Worm (Caenorhabditis elegans) whole organism, L2 larva: ENCODE results near the gene F46C5.6.

Experiments
- C34F6.9 ChIP-seq: fragments of 150-350 bp; optimal IDR thresholded peaks from 2 replicates; lab custom pipeline; 2014; ENCODE audit warnings: missing biosample characterization, missing genetic modification characterization
- F13H6.1 ChIP-seq: sonication (generic microtip); optimal IDR thresholded peaks from 2 replicates; lab custom pipeline; 2016; ENCODE audit warnings: missing genetic modification characterization, missing compliant biosample characterization
- Y55F3AM.14 ChIP-seq: fragments of 200-800 bp; sonication (Bioruptor generic); optimal IDR thresholded peaks from 2 replicates; lab custom pipeline; 2018; ENCODE audit warnings: mild to moderate bottlenecking, missing genetic modification characterization, missing compliant biosample characterization
- ZK546.5 ChIP-seq: sonication (generic microtip); optimal IDR thresholded peaks from 2 replicates; lab custom pipeline; 2017; ENCODE audit warnings: missing biosample characterization, missing genetic modification characterization
- aly-2 ChIP-seq: fragments of 150-350 bp; optimal IDR thresholded peaks from 2 replicates; lab custom pipeline; 2014; ENCODE audit warnings: missing biosample characterization, missing genetic modification characterization
- ama-1 ChIP-seq: fragments of 150-350 bp; optimal IDR thresholded peaks from 2 replicates; lab custom pipeline; 2018; ENCODE audit warnings: inconsistent platforms
- blmp-1 ChIP-seq: sonication (generic microtip); optimal IDR thresholded peaks from 2 replicates; lab custom pipeline; 2017; ENCODE audit warnings: missing genetic modification characterization, mild to moderate bottlenecking, missing compliant biosample characterization, antibody characterized with exemption, moderate library complexity; ENCODE audit not compliant: insufficient read depth
- ceh-82 ChIP-seq: fragments of 150-350 bp; optimal IDR thresholded peaks from 2 replicates; lab custom pipeline; 2014; ENCODE audit warnings: missing biosample characterization, missing genetic modification characterization
- crh-2 ChIP-seq: sonication (generic microtip); optimal IDR thresholded peaks from 2 replicates; lab custom pipeline; 2017; ENCODE audit warnings: missing biosample characterization, missing genetic modification characterization
- dmd-4 ChIP-seq: sonication (generic microtip); optimal IDR thresholded peaks from 2 replicates; lab custom pipeline; 2017; ENCODE audit warnings: missing biosample characterization, missing genetic modification characterization
- elt-3 ChIP-seq: sonication (generic microtip); optimal IDR thresholded peaks from 2 replicates; lab custom pipeline; 2017; ENCODE audit warnings: missing biosample characterization, missing genetic modification characterization
- fos-1 ChIP-seq: fragments of 150-350 bp; optimal IDR thresholded peaks from 2 replicates; lab custom pipeline; 2014; ENCODE audit warnings: missing biosample characterization, missing genetic modification characterization
- gmeb-1 ChIP-seq: fragments of 150-350 bp; optimal IDR thresholded peaks from 2 replicates; lab custom pipeline; 2014; ENCODE audit warnings: missing biosample characterization, missing genetic modification characterization
- lin-11 ChIP-seq: fragments of 150-350 bp; sonication (generic microtip); optimal IDR thresholded peaks from 2 replicates; lab custom pipeline; 2014; ENCODE audit warnings: missing biosample characterization, missing genetic modification characterization, inconsistent platforms, mixed read lengths
- lin-13 ChIP-seq: fragments of 150-350 bp; optimal IDR thresholded peaks from 2 replicates; lab custom pipeline; 2014; ENCODE audit warnings: missing biosample characterization, missing genetic modification reagents, missing genetic modification characterization
- lsy-2 ChIP-seq, 2 experiments: fragments of 150-350 bp in 1 of 2; sonication (generic microtip) in 1 of 2; optimal IDR thresholded peaks; 2 replicates each; lab custom pipeline; 2014 to 2017; ENCODE audit warnings: missing biosample characterization in 2 of 2, missing genetic modification characterization in 2 of 2
- mab-5 ChIP-seq: fragments of 150-350 bp; optimal IDR thresholded peaks from 2 replicates; lab custom pipeline; 2014; ENCODE audit warnings: missing biosample characterization, missing genetic modification characterization
- mdl-1 ChIP-seq, 2 experiments: fragments of 150-350 bp in 1 of 2; sonication (generic microtip) in 1 of 2; optimal IDR thresholded peaks; 2 replicates each; lab custom pipeline; 2017; ENCODE audit warnings: missing biosample characterization in 2 of 2, missing genetic modification characterization in 2 of 2
- nhr-10 ChIP-seq: sonication (generic microtip); optimal IDR thresholded peaks from 2 replicates; lab custom pipeline; 2017; ENCODE audit warnings: missing biosample characterization, missing genetic modification characterization
- nhr-12 ChIP-seq: fragments of 150-350 bp; optimal IDR thresholded peaks from 2 replicates; lab custom pipeline; 2014; ENCODE audit warnings: missing biosample characterization, missing genetic modification characterization
- nhr-129 ChIP-seq: fragments of 150-350 bp; optimal IDR thresholded peaks from 2 replicates; lab custom pipeline; 2014; ENCODE audit warnings: missing biosample characterization, missing genetic modification characterization
- nhr-23 ChIP-seq: fragments of 150-350 bp; optimal IDR thresholded peaks from 2 replicates; lab custom pipeline; 2014; ENCODE audit warnings: missing biosample characterization, missing genetic modification reagents, missing genetic modification characterization
- nhr-237 ChIP-seq: fragments of 150-350 bp; optimal IDR thresholded peaks from 2 replicates; lab custom pipeline; 2014; ENCODE audit warnings: missing biosample characterization, missing genetic modification characterization
- nhr-25 ChIP-seq: fragments of 150-350 bp; sonication (generic microtip); optimal IDR thresholded peaks from 3 replicates; lab custom pipeline; 2014; ENCODE audit warnings: missing biosample characterization, missing genetic modification characterization
- nhr-6 ChIP-seq: fragments of 150-350 bp; optimal IDR thresholded peaks from 2 replicates; lab custom pipeline; 2014; ENCODE audit warnings: missing biosample characterization, missing genetic modification characterization
- nhr-77 ChIP-seq: fragments of 150-350 bp; optimal IDR thresholded peaks from 2 replicates; lab custom pipeline; 2014; ENCODE audit warnings: missing biosample characterization, missing genetic modification characterization
- peb-1 ChIP-seq: fragments of 150-350 bp; optimal IDR thresholded peaks from 2 replicates; lab custom pipeline; 2014; ENCODE audit warnings: missing biosample characterization, missing genetic modification characterization
- sem-4 ChIP-seq: fragments of 150-350 bp; optimal IDR thresholded peaks from 2 replicates; lab custom pipeline; 2014; ENCODE audit warnings: missing biosample characterization, missing genetic modification reagents, missing genetic modification characterization
- skn-1 ChIP-seq: sonication (generic microtip); optimal IDR thresholded peaks from 2 replicates; lab custom pipeline; 2017; ENCODE audit warnings: missing biosample characterization, missing genetic modification characterization
- sma-9 ChIP-seq, 2 experiments: fragments of 150-350 bp in 1 of 2; sonication (generic microtip) in 1 of 2; optimal IDR thresholded peaks; 2 replicates each; lab custom pipeline; 2014 to 2016; ENCODE audit warnings: missing genetic modification characterization in 2 of 2, mild to moderate bottlenecking in 1 of 2, missing biosample characterization in 1 of 2, missing compliant biosample characterization in 1 of 2, missing genetic modification reagents in 1 of 2, moderate library complexity in 1 of 2
- snpc-4 ChIP-seq: fragments of 150-350 bp; optimal IDR thresholded peaks from 2 replicates; lab custom pipeline; 2014; ENCODE audit warnings: missing biosample characterization, missing genetic modification characterization
- unc-55 ChIP-seq: fragments of 150-350 bp; sonication (generic microtip); optimal IDR thresholded peaks from 3 replicates; lab custom pipeline; 2014; ENCODE audit warnings: missing biosample characterization, missing genetic modification reagents, missing genetic modification characterization
- zag-1 ChIP-seq: fragments of 150-350 bp; optimal IDR thresholded peaks from 2 replicates; lab custom pipeline; 2014; ENCODE audit warnings: missing biosample characterization, missing genetic modification characterization

Gene F46C5.6

ce11 chrII:8845932-8846331 is 1.6 kb upstream of the F46C5.6 start:
- TF ChIP-seq fos-1 (tag; lab: Kevin White, UChicago) = peak; percentile 18
- no peak for TF ChIP-seq aly-2
- TF ChIP-seq crh-2 = peak; percentile 25
- no peak for TF ChIP-seq mab-5
- no peak for TF ChIP-seq C34F6.9 (tag; lab: Kevin White, UChicago)
- TF ChIP-seq blmp-1 (tag; lab: Kevin White, UChicago) = peak; percentile 9
- TF ChIP-seq snpc-4 = no peak
- TF ChIP-seq nhr-237 = no peak
- peak; percentile 13 for TF ChIP-seq F13H6.1
- TF ChIP-seq sma-9 (GFP tag; optimal IDR thresholded peaks at IDR 0.05; lab: Kevin White, UChicago) = peak; percentile 50
- TF ChIP-seq sma-9 (tag; optimal IDR thresholded peaks at IDR 0.05; lab: Kevin White, UChicago) = no peak

DNA sequence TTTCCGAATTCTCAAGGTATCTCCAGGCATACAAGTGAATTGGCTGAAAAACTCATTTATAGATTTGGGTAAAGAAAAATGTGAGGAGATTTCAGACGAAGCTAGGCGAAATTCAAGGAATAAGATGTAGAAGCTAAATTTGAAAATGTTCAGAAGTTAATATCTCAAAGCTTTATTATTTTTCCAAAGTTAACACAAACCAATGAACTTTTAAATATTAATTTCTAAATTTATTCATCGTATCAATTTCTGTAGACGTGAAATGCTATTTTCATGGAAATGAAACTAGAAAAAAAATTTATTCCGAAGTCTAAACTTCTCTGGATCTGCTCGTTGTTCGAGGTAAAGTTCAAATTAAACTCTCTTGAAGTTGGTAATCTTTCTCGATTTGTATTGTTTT is 983 bp upstream of the F46C5.6 start, which contains the start of gene agxt-1:
Gene agxt-1, plus strand, starts transcription at position 301 of the 400 bp plus-strand sequence.
- TF ChIP-seq peb-1 (no peak), ceh-82 (no peak), nhr-77 (tag; lab: Kevin White, UChicago) (no peak)
- TF ChIP-seq, all 48 proteins: peak for 0

- no peak for TF ChIP-seq skn-1 (tag; lab: Kevin White, UChicago)
- TF ChIP-seq crh-2 = no peak
- TF ChIP-seq nhr-25 = no peak
- TF ChIP-seq lsy-2 (tag; optimal IDR thresholded peaks at IDR 0.05; lab: Kevin White, UChicago) = no peak
- no peak for TF ChIP-seq lin-13 (GFP tag; lab: Kevin White, UChicago)
- TF ChIP-seq nhr-23 = no peak
- TF ChIP-seq nhr-77 (tag; lab: Kevin White, UChicago) = no peak
- TF ChIP-seq sem-4 (tag; lab: Kevin White, UChicago) = no peak
- TF ChIP-seq aly-2 = no peak
- TF ChIP-seq gmeb-1 (tag; lab: Kevin White, UChicago) = no peak
- TF ChIP-seq nhr-129 (tag; lab: Kevin White, UChicago) = no peak
- no peak for TF ChIP-seq nhr-237
- TF ChIP-seq fos-1 (tag; lab: Kevin White, UChicago) = no peak
- TF ChIP-seq nhr-12 (tag; lab: Kevin White, UChicago) = no peak
- TF ChIP-seq lin-11 (tag; lab: Kevin White, UChicago) = no peak
- TF ChIP-seq sma-9 (GFP tag; optimal IDR thresholded peaks at IDR 0.05; lab: Kevin White, UChicago) = no peak
- no peak for TF ChIP-seq sma-9 (tag; optimal IDR thresholded peaks at IDR 0.05; lab: Kevin White, UChicago)
- TF ChIP-seq mdl-1 (tag; optimal IDR thresholded peaks at IDR 0.05; lab: Kevin White, UChicago) = no peak
- no peak for TF ChIP-seq blmp-1 (tag; lab: Kevin White, UChicago)
- TF ChIP-seq ama-1 (lab: Kevin White, UChicago) = no peak
- no peak for TF ChIP-seq nhr-6 (tag; lab: Kevin White, UChicago)
Observed at ce11 chrII:8839025-8839424, 5.3 kb downstream of the F46C5.6 start, which contains the start of gene F46C5.7. F46C5.7 (plus strand) TSS chrII:8839325.

ce11 chrII:8835857-8836256 is 8.5 kb downstream of the F46C5.6 start, which contains the start of gene F46C5.4:
F46C5.4 (plus strand) TSS chrII:8836078.
- TF ChIP-seq elt-3 = no peak
- TF ChIP-seq fos-1 (tag; lab: Kevin White, UChicago) = no peak
- TF ChIP-seq dmd-4 (tag; lab: Kevin White, UChicago) = no peak
- no peak for TF ChIP-seq zag-1 (tag; lab: Kevin White, UChicago)
- no peak for TF ChIP-seq sma-9 (GFP tag; optimal IDR thresholded peaks at IDR 0.05; lab: Kevin White, UChicago)
- no peak for TF ChIP-seq sma-9 (tag; optimal IDR thresholded peaks at IDR 0.05; lab: Kevin White, UChicago)
- TF ChIP-seq nhr-25 = no peak
- TF ChIP-seq mdl-1 (tag; optimal IDR thresholded peaks at IDR 0.05; lab: Kevin White, UChicago) = no peak
- TF ChIP-seq lin-11 (tag; lab: Kevin White, UChicago) = no peak
- TF ChIP-seq Y55F3AM.14 = no peak
- TF ChIP-seq unc-55 = no peak
- no peak for TF ChIP-seq lsy-2 (tag; optimal IDR thresholded peaks at IDR 0.05; lab: Kevin White, UChicago)

DNA sequence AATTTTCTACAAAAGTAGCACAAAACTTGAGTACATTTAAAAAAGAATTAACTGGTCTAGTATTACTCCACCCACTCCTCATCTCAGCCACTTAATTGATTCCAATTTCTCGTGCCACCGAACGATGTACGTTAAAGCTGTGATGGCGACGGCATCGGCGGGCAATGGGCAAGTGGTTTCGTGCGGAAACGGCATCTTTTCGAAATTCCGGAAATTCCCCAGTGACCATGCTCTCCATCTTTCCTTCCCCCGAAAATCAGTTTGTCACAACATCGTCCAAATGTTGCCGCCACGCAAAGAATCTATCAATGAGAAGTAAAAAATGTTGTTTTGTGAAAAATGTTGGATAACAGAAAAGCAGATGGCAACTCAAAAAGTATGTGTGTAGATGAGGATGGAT is 11.4 kb downstream of the F46C5.6 start:
- TF ChIP-seq nhr-10 (tag; lab: Kevin White, UChicago) (no peak), lin-13 (GFP tag; lab: Kevin White, UChicago) (no peak), ZK546.5 (no peak), mdl-1 (tag; optimal IDR thresholded peaks at IDR 0.05; lab: Kevin White, UChicago) (no peak), nhr-6 (tag; lab: Kevin White, UChicago) (no peak)
